Worm (Caenorhabditis elegans) whole organism, dauer: Measurements from ENCODE around the gene F56D6.12.
"Not testable (repeated sequence)": the region's sequence is repeated elsewhere in the genome, so short reads cannot be mapped to it uniquely, and the experiment has no call there.

Experiments used
- unc-62 ChIP-seq: sonication (generic microtip); optimal IDR thresholded peaks from 2 replicates; lab custom pipeline; 2017; ENCODE audit warnings: missing biosample characterization, missing genetic modification reagents, missing genetic modification characterization

Gene F56D6.12

DNA sequence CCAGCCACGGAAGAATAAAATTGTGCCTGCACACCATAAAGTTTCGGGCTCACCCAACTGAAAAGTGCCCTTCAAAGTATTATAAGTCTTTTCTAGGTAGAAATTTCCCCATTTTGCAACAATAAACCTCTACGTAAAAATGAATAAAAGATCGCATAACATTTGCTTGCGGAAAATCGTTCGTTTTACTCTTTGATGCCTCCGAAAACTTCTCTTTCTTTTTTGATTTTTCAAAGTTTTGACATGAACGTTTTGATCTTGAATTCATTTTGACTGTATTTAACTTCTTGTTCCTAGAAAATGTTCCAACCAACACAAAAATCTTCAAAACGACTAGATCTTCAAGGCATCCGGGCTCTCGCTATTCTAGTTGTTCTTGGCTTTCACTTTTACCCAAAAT is 19.0 kb upstream of the F56D6.12 start, which contains the start of gene oac-21:
TSS of gene oac-21 (plus strand) at position 301 of the 400 bp plus-strand sequence.
- TF ChIP-seq unc-62 = no peak

DNA sequence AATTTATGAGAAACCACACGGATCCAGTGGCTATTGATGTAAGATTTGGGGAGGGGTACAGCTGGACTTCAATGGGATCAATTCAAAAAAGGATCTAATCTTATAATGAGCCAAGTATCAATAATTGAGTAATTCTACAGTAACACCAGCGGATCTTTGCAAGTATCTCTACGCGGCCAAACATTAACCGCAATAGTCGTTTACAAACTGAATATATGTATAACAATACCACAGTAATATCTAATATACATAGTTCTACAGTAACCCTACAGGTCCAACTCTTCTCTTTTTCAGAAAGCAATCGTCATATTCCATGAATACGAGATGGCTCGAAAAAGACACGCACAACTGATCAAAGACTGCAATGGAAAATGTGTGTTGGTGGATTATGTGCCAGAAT is 15.9 kb upstream of the F56D6.12 start, which contains the start of gene F56D6.9:
TSS of gene F56D6.9 (plus strand) at position 301 of the 400 bp plus-strand sequence.
- no peak for TF ChIP-seq unc-62

DNA sequence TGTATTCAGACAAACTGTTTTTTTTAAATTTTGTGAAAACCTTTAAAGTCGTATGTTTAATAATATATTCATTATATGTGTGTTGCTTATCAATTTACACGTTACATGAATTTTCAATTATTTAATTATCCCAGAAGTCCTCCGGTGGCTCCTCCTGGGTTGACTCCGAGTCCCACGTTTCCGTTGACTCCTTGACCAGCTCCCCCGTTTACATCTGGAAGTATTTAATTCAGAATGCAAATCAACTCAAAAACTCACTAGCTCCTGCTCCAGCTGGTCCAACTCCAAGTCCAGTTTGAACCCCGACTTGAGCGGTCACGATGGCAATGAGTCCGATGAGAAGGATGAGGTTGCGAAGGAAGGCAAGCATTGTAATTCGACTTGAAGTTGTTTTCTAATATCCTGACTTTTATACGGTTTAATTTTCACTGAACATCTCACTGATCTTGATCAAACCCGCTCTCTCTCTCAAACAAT is 13.9 kb upstream of the F56D6.12 start, which contains the start of gene F56D6.8:
TSS of gene F56D6.8 (minus strand) at position 427 of the 477 bp plus-strand sequence.
- no peak for TF ChIP-seq unc-62

DNA sequence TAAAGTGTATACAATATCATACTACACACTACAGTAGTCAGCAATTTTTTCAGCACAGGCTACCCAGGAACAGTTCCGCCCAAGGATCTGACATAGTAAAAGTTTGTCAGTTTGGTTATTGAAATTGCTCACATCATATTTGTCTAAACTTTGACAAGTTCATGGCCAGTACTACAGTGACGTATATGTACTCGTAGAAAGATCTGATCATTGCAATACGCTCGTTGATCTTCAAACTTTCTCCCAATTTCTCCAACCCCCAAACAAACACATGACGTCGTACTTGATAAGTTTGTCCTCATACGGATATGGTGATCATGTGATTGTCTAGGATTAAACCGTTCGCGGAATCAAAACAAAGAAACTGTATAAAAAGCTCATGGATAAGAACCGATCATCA is 13.2 kb upstream of the F56D6.12 start, which contains the start of gene dct-8:
TSS of gene dct-8 (plus strand) at position 301 of the 400 bp plus-strand sequence.
- TF ChIP-seq unc-62 = no peak

DNA sequence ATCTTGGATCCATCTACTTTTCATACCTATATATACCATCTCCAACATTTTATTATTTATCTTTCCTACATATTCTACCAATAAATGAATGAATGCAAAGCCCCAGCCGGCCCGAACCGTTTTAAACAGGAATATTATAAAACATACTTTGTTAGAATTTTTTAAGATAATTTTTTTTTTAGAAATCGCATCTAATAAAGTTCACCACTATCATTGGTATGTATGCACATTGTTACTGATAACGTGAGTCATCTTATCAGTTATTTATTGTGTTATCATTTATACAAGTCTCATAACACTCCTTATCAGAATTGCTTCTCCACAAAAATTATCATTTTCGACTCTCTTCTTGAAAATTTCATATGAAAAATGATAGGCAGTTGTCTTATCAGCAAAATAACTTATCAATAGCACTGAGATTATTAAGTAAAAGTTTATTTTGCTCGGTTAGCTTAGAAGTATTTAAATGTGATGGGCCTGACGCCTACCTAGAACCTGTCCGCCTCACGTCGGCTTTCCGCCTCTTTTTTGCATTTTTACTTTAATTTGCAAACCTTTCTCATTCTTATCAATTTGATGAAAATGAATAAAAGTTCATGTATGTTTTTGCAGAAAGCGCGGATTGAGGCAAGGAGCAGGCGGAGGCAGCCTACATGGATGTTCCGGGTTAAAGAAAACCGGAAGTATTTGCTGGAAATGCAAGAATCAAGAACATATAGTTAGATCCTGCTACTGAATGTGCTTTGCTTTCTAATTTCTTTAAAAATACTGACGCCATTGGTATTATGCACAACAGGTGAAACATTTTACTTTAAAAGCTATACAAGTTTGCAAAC is 8.0 kb upstream of the F56D6.12 start, which contains the start of gene srz-62:
TSS of gene srz-62 (plus strand) at position 786 of the 836 bp plus-strand sequence.
- TF ChIP-seq unc-62 = no peak

DNA sequence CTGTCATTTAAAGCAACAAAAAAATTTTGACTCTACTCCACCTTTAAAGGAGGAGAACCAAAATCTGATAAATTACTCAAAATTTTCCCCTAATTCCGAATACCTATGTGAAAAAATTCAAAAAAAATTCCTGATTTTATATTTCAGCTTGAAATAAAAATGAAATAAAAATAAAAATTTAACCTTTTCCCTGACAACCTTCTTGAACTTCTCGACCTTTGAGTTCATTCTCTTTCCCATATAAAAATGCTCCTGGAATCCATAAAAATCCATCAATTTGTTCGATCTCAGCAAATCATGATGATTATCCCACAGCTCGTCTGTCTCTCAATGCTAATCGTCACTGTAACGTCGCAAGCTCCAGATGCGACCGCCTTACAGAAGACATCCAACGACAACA is 5.0 kb upstream of the F56D6.12 start, which contains the start of gene F56D6.6:
TSS of gene F56D6.6 (plus strand) at position 301 of the 400 bp plus-strand sequence.
- no peak for TF ChIP-seq unc-62

DNA sequence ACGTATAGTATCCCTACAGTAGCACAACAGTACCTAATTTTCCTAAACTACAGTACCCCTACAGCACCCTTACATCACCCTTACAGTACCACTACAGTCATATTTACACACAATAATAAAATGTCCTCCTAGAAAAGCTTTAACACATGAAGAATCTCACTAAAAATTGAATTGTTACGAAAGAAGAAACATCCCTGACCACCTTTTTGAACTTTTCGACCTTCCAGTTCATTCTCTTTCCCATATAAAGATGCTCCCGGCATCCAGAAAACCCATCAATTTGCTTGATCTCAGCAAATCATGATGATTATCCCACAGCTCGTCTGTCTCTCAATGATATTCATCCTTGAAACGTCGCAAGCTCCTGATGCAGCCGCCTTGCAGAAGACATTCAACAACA is 3.3 kb upstream of the F56D6.12 start, which contains the start of gene F56D6.21:
TSS of gene F56D6.21 (plus strand) at position 301 of the 400 bp plus-strand sequence.
- no peak for TF ChIP-seq unc-62

DNA sequence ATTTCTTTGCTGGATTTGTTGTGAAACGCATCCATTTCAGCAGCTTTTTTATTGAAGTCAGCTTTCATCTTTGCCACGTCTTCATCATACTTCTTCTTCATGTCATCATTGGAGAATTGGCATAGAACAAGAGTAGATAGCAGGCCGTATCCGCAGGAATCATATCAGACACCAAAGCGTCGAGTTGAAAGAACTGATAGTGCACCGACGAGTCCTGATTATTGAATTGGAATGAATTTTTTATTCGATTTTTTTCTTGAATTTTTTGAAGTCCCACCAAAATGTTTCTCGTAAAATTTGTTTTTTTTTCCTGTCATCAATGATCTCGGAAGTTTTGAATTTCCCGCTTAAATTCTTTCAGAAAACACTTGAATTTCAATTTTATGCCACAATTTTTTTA is 1.5 kb upstream of the F56D6.12 start, which contains the start of gene F56D6.11:
TSS of gene F56D6.11 (minus strand) at position 101 of the 400 bp plus-strand sequence.
- no peak for TF ChIP-seq unc-62

DNA sequence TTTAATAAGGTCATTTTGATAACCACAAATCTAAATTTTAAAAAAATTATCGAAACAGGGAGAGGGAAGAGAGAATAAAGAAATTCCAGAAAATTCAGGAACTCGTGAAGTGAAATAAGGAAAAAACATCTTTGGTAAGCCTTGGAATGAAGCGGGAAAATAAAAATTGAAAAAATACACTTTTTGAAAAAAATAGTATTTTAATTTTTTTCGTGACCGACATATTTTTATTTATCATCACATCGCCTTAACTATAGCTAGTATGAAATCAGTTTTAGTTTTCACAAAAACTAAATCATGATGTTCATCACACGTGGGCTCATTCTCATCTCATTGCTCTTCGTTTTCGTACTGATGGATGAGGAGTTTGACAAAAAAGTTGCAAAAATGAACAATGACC is 1.2 kb downstream of the F56D6.12 start, which contains the start of gene F56D6.13:
TSS of gene F56D6.13 (plus strand) at position 301 of the 400 bp plus-strand sequence.
- TF ChIP-seq unc-62 = no peak

DNA sequence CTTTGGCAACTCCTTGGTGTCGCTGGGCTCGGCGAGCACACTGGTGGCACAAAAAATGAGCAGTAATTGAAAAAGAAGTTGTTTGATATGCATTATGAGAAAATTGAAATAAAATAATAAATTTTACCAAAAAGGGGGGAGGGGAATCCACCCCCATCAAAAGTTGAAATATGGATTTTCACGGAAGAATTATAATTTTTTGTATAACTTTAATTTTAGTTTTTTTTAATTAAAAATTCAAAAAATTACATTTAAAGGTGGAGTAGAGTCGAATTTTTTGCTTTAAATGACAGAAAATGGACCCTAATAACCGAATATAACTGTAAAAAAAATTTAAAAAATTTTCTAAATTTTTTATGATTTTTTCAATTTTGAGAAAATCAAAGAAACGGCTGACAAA is 3.9 kb downstream of the F56D6.12 start, which contains the start of gene F56D6.18:
TSS of gene F56D6.18 (minus strand) at position 101 of the 400 bp plus-strand sequence.
- TF ChIP-seq unc-62 = not testable (repeated sequence)

DNA sequence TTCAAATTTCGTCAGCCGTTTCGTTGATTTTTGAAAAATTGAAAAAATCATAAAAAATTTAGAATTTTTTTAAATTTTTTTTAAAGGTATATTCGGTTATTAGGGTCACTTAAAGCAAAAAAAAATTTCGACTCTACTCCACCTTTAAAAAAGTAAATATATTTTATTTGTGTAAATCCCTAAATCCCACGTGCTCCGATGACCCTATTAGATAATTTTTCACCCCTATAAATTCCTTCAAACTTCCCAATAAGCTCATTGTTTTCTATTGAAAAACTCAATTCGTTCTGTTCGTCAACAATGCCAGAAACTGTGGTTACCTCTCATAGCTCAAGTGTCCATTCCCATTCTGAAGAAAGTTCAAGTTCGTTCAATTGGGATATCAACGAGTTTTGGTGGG is 4.7 kb downstream of the F56D6.12 start, which contains the start of gene F56D6.20:
TSS of gene F56D6.20 (plus strand) at position 301 of the 400 bp plus-strand sequence.
- TF ChIP-seq unc-62 = no peak

DNA sequence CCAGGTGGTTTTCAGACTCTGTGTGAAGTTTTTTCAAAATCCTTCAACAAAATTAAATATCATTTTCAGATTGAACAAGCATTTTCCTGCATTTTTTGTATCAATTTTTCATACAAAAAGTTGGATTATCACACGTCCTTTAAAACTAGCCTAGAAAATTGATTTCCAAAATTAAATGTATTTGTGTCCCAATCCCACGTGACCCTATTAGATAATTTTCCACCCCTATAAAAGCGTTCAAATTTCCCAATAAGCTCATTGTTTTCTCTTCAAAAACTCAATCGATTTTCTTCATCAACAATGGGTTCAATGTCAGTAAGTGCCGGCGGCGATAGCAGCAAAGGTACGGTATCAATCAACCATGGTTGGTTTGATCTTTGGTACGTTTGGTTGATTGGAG is 6.5 kb downstream of the F56D6.12 start, which contains the start of gene F56D6.19:
TSS of gene F56D6.19 (plus strand) at position 301 of the 400 bp plus-strand sequence.
- no peak for TF ChIP-seq unc-62

DNA sequence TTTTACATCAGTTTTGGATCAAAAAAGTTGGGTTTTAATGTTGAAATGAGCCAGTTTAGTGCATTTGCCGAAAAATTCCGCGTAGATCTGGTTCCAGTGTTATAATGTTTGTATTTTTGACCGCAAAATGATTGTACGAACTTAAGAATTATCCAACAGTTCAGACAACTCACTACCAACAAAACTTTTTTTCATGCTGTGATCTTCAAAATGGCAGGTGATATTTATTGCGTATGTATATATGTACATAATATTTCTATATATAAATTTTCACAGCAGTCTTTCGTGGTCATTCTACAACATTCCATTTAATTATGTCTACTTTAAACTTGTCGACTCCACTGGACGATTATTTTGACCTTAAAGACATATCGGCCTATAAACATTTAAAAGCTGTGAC is 7.4 kb downstream of the F56D6.12 start, which contains the start of gene srz-20:
TSS of gene srz-20 (plus strand) at position 301 of the 400 bp plus-strand sequence.
- no peak for TF ChIP-seq unc-62

DNA sequence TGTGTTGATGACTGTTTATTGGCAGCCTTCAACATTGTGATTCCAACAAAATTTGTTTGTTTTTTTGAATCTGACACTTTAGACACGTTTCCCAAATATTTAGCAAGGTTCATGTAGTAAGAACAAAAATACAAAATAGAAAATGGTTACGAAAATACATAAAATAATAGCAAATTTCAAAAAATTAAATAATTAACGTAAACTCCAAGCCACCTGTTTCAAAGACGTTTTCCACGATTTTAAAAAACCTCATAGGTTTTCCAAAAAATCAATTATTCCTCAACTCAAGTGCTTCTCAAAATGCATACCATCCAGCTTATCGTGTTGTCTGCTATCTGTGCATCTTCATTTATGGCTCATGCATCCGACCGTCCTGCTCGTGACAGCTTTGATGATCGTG is 9.5 kb downstream of the F56D6.12 start, which contains the start of gene F56D6.14:
TSS of gene F56D6.14 (plus strand) at position 301 of the 400 bp plus-strand sequence.
- TF ChIP-seq unc-62 = no peak

DNA sequence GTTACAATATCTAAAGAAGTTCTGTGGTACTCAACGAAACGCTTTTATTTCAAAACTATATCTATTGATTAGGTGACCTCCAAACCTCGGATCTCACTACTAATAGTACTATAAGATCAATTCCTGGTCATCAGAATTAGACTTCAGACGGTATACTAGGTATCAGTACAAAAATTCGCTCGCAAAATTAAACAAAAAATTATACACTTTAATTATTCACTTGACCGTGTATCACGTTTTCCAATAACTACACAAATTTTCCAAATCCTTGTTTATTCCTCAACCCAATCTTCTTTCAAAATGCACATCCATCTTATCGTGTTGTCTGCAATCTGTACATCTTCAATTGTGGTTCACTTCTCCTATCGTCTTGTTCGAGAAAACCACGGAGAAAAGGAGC is 10.2 kb downstream of the F56D6.12 start, which contains the start of gene F56D6.23:
TSS of gene F56D6.23 (plus strand) at position 301 of the 400 bp plus-strand sequence.
- no peak for TF ChIP-seq unc-62

DNA sequence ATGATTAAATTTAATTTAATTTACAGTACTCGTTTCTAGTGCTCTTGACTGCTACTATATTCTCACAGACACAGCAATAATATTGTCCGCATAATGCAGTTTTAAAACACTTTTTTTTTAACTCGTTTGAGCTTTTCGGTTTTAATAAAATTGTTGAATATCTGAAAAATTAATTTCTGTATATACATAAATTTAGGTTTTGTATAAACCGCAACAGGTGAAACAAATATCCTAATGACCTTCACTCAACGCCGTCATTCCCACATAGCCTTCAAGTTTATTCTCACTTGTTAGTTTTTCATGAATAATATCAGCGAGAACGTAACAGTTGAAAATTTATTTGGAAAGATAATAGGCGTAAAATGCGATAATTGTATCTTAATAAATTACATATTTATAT is 11.6 kb downstream of the F56D6.12 start, which contains the start of gene srz-19:
TSS of gene srz-19 (plus strand) at position 301 of the 400 bp plus-strand sequence.
- no peak for TF ChIP-seq unc-62

DNA sequence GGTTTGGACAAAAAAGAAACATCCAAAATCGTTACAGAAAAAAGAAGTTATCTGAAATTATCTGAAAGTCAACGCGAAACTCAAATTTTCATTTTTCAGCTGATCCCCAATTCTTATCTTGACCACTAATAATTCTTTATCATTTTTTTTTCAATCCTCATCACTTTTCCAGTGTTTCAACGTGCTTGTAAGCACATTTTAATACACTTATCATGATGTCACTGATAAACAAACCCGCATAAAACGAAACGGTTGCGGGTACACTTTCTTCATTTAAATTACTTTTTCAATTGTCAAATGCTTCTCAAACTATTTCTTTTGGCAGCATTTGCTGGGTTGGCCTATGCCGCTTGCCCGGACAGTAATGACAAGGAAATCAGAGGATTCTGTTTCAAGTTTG is 14.0 kb downstream of the F56D6.12 start, which contains the start of gene clec-67:
TSS of gene clec-67 (plus strand) at position 268 of the 400 bp plus-strand sequence.
- TF ChIP-seq unc-62 = no peak
